Worm (Caenorhabditis elegans): Measurements from ENCODE around the gene D1054.3.

Gene D1054.3

ce11 chrV:10722595-10722994 is 48.7 kb upstream of the D1054.3 start (continued):
- TF ChIP-seq ceh-90 (tag; optimal IDR thresholded peaks at IDR 0.05) = no peak
- TF ChIP-seq nhr-237 (tag; optimal IDR thresholded peaks at IDR 0.05) = no peak
- TF ChIP-seq zip-4 (GFP tag; optimal IDR thresholded peaks at IDR 0.05) = no peak
- TF ChIP-seq hlh-4 (tag; optimal IDR thresholded peaks at IDR 0.05) = no peak
- TF ChIP-seq fkh-4 (tag; optimal IDR thresholded peaks at IDR 0.05; ENCODE audit: borderline replicate concordance) = no peak
- no peak for TF ChIP-seq efl-1 (optimal IDR thresholded peaks at IDR 0.05)
- TF ChIP-seq efl-1 (GFP tag; optimal IDR thresholded peaks at IDR 0.05 in 1 of 2) = peak in 1 of 2 experiments; percentile 91
- TF ChIP-seq ets-5 (GFP tag; IDR thresholded peaks at IDR 0.05) = no peak
- TF ChIP-seq nhr-85 (tag) = peak; percentile 86
- TF ChIP-seq snu-23 (GFP tag; optimal IDR thresholded peaks at IDR 0.05) = peak; percentile 17
- no peak for TF ChIP-seq nhr-77 (tag; optimal IDR thresholded peaks at IDR 0.05)
- no peak for TF ChIP-seq C16A3.4 (tag; optimal IDR thresholded peaks at IDR 0.05)
- no peak for TF ChIP-seq hpl-2 (GFP tag; optimal IDR thresholded peaks at IDR 0.05)
- no peak for TF ChIP-seq aha-1 (tag; optimal IDR thresholded peaks at IDR 0.05)
- peak in 1 of 3 experiments; percentile 23 for TF ChIP-seq dpl-1 (GFP tag; optimal IDR thresholded peaks at IDR 0.05)
- TF ChIP-seq unc-30 (tag; optimal IDR thresholded peaks at IDR 0.05) = no peak
- no peak for TF ChIP-seq tlp-1 (tag; optimal IDR thresholded peaks at IDR 0.05)
- TF ChIP-seq fkh-10 (GFP tag; optimal IDR thresholded peaks at IDR 0.05) = no peak
- no peak for TF ChIP-seq ceh-82 (tag; optimal IDR thresholded peaks at IDR 0.05)
- TF ChIP-seq blmp-1 (tag; optimal IDR thresholded peaks at IDR 0.05) = peak; percentile 63
- TF ChIP-seq unc-62 (GFP tag; optimal IDR thresholded peaks at IDR 0.05) = no peak
- TF ChIP-seq skn-1 (tag; optimal IDR thresholded peaks at IDR 0.05) = no peak
- TF ChIP-seq lir-3 (tag; optimal IDR thresholded peaks at IDR 0.05; ENCODE audit: poor library complexity) = no peak
- no peak for TF ChIP-seq nhr-12 (tag; optimal IDR thresholded peaks at IDR 0.05)
- no peak for TF ChIP-seq mep-1 (tag; optimal IDR thresholded peaks at IDR 0.05)
- no peak for TF ChIP-seq pag-3 (tag; optimal IDR thresholded peaks at IDR 0.05; ENCODE audit: borderline replicate concordance, insufficient read depth)
- TF ChIP-seq nhr-11 (tag; optimal IDR thresholded peaks at IDR 0.05) = no peak
- no peak for TF ChIP-seq isw-1 (GFP tag; IDR thresholded peaks at IDR 0.05)
- no peak for TF ChIP-seq lin-14 (GFP tag; optimal IDR thresholded peaks at IDR 0.05)
- TF ChIP-seq mdl-1 (tag; optimal IDR thresholded peaks at IDR 0.05) = peak in 1 of 2 experiments; percentile 62
- no peak for TF ChIP-seq nhr-90 (tag; optimal IDR thresholded peaks at IDR 0.05; ENCODE audit: poor library complexity)
- no peak for TF ChIP-seq ces-1 (GFP tag; optimal IDR thresholded peaks at IDR 0.05)
- no peak for TF ChIP-seq Y116A8C.19 (tag; optimal IDR thresholded peaks at IDR 0.05; ENCODE audit: borderline replicate concordance)
- TF ChIP-seq egl-13 (tag; optimal IDR thresholded peaks at IDR 0.05) = no peak
- TF ChIP-seq alr-1 (tag; optimal IDR thresholded peaks at IDR 0.05; ENCODE audit: borderline replicate concordance) = no peak
- no peak for TF ChIP-seq xbp-1 (tag; optimal IDR thresholded peaks at IDR 0.05)
- no peak for TF ChIP-seq grh-1 (GFP tag; IDR thresholded peaks at IDR 0.05)
- TF ChIP-seq nhr-19 (GFP tag; conservative IDR thresholded peaks at IDR 0.05) = no peak
- peak; percentile 44 for TF ChIP-seq nhr-71 (tag; optimal IDR thresholded peaks at IDR 0.05)
- TF ChIP-seq snpc-4 (tag; optimal IDR thresholded peaks at IDR 0.05) = no peak

- TF ChIP-seq pax-3 (tag; optimal IDR thresholded peaks at IDR 0.05) (peak; percentile 38), egl-27 (tag; optimal IDR thresholded peaks at IDR 0.05) (no peak), nhr-11 (tag; optimal IDR thresholded peaks at IDR 0.05) (no peak), rnt-1 (tag; optimal IDR thresholded peaks at IDR 0.05) (no peak), tlp-1 (tag; optimal IDR thresholded peaks at IDR 0.05) (no peak), lin-35 (GFP tag; optimal IDR thresholded peaks at IDR 0.05) (peak; percentile 1 to 11), skn-1 (tag; optimal IDR thresholded peaks at IDR 0.05) (peak; percentile 51), nhr-85 (tag) (peak; percentile 53), nhr-20 (tag; optimal IDR thresholded peaks at IDR 0.05) (no peak), unc-86 (tag; optimal IDR thresholded peaks at IDR 0.05) (peak; percentile 25), ceh-82 (tag; optimal IDR thresholded peaks at IDR 0.05) (no peak), nhr-71 (tag; optimal IDR thresholded peaks at IDR 0.05) (peak; percentile 57), efl-1 (optimal IDR thresholded peaks at IDR 0.05) (no peak), efl-1 (GFP tag; optimal IDR thresholded peaks at IDR 0.05 in 1 of 2) (no peak), mdl-1 (tag; optimal IDR thresholded peaks at IDR 0.05) (peak in 1 of 2 experiments; percentile 58), fos-1 (tag; optimal IDR thresholded peaks at IDR 0.05) (no peak), lin-14 (GFP tag; optimal IDR thresholded peaks at IDR 0.05) (peak; percentile 65), jun-1 (tag; optimal IDR thresholded peaks at IDR 0.05) (peak; percentile 48), mep-1 (tag; optimal IDR thresholded peaks at IDR 0.05) (peak; percentile 4), nhr-47 (tag; optimal IDR thresholded peaks at IDR 0.05) (peak; percentile 40), dpl-1 (GFP tag; optimal IDR thresholded peaks at IDR 0.05) (no peak), ceh-8 (GFP tag; optimal IDR thresholded peaks at IDR 0.05) (no peak), unc-130 (tag; optimal IDR thresholded peaks at IDR 0.05) (no peak), blmp-1 (tag; optimal IDR thresholded peaks at IDR 0.05) (peak; percentile 46), ztf-11 (tag; optimal IDR thresholded peaks at IDR 0.05) (no peak)
These were observed 48.1 kb upstream of the D1054.3 start for ce11 chrV:10723181-10723580.
